Worm (Caenorhabditis elegans) whole organism, L4 larva: ENCODE results near the gene F35H8.4.

Experiments
- F10B5.3 ChIP-seq: sonication (generic microtip); optimal IDR thresholded peaks from 2 replicates; lab custom pipeline; 2016; ENCODE audit warnings: mild to moderate bottlenecking, missing genetic modification characterization, missing compliant biosample characterization
- F49E8.2 ChIP-seq: sonication (generic microtip); optimal IDR thresholded peaks from 2 replicates; lab custom pipeline; 2016; ENCODE audit warnings: missing compliant biosample characterization, mild to moderate bottlenecking, missing genetic modification characterization, borderline replicate concordance
- R02D3.7 ChIP-seq: fragments of 150-350 bp; sonication (generic microtip); optimal IDR thresholded peaks from 3 replicates; lab custom pipeline; 2014; ENCODE audit warnings: missing biosample characterization, missing genetic modification characterization
- T20F7.1 ChIP-seq: fragments of 200-800 bp; sonication (Bioruptor generic); optimal IDR thresholded peaks from 2 replicates; lab custom pipeline; 2018; ENCODE audit warnings: mild to moderate bottlenecking, missing genetic modification characterization, missing compliant biosample characterization
- Y105C5A.15 ChIP-seq: fragments of 200-800 bp; sonication (Bioruptor generic); IDR thresholded peaks from 2 replicates; pipeline ENCODE4 v1.3.6; 2022; ENCODE audit warnings: missing genetic modification characterization, missing compliant biosample characterization
- Y48G9A.11 ChIP-seq: fragments of 200-800 bp; sonication (Bioruptor generic); IDR thresholded peaks from 2 replicates; pipeline ENCODE4 v1.3.6; 2022; ENCODE audit warnings: missing genetic modification reagents, missing genetic modification characterization, missing compliant biosample characterization
- Y5F2A.4 ChIP-seq: fragments of 200-800 bp; sonication (Bioruptor generic); optimal IDR thresholded peaks from 2 replicates; lab custom pipeline; 2018; ENCODE audit warnings: mild to moderate bottlenecking, missing genetic modification characterization, missing compliant biosample characterization
- ZK337.2 ChIP-seq: fragments of 200-800 bp; sonication (Bioruptor generic); IDR thresholded peaks from 2 replicates; pipeline ENCODE4 v1.3.6; 2022; ENCODE audit warnings: missing genetic modification reagents, missing genetic modification characterization, missing compliant biosample characterization
- ama-1 ChIP-seq: fragments of 150-350 bp; optimal IDR thresholded peaks from 2 replicates; lab custom pipeline; 2014; ENCODE audit warnings: inconsistent platforms, mixed read lengths
- arid-1 ChIP-seq: fragments of 200-800 bp; sonication (Bioruptor generic); conservative IDR thresholded peaks from 2 replicates; pipeline ENCODE4 v1.3.6; 2022; ENCODE audit warnings: missing genetic modification reagents, missing genetic modification characterization, missing compliant biosample characterization
- attf-4 ChIP-seq: sonication (generic microtip); optimal IDR thresholded peaks from 3 replicates; lab custom pipeline; 2017; ENCODE audit warnings: missing biosample characterization, missing genetic modification characterization
- ceh-20 ChIP-seq: fragments of 200-800 bp; sonication (Bioruptor generic); IDR thresholded peaks from 2 replicates; pipeline ENCODE4 v1.3.6; 2022; ENCODE audit warnings: missing genetic modification reagents, missing genetic modification characterization, missing compliant biosample characterization
- ceh-32 ChIP-seq: sonication (generic microtip); optimal IDR thresholded peaks from 2 replicates; lab custom pipeline; 2016; ENCODE audit warnings: mild to moderate bottlenecking, missing genetic modification characterization, missing compliant biosample characterization; ENCODE audit not compliant: poor library complexity
- ceh-82 ChIP-seq: sonication (generic microtip); optimal IDR thresholded peaks from 2 replicates; lab custom pipeline; 2017; ENCODE audit warnings: missing biosample characterization, missing genetic modification characterization
- daf-8 ChIP-seq: fragments of 200-800 bp; sonication (Bioruptor generic); IDR thresholded peaks from 2 replicates; pipeline ENCODE4 v1.3.6; 2022; ENCODE audit warnings: missing genetic modification characterization, missing compliant biosample characterization
- dmd-6 ChIP-seq: fragments of 200-800 bp; sonication (Bioruptor generic); IDR thresholded peaks from 2 replicates; pipeline ENCODE4 v1.3.6; 2022; ENCODE audit warnings: missing genetic modification reagents, missing genetic modification characterization, missing compliant biosample characterization
- dmd-8 ChIP-seq: fragments of 200-800 bp; sonication (Bioruptor generic); IDR thresholded peaks from 2 replicates; pipeline ENCODE4 v1.3.6; 2022; ENCODE audit warnings: missing genetic modification characterization, missing compliant biosample characterization
- dve-1 ChIP-seq: sonication (generic microtip); optimal IDR thresholded peaks from 2 replicates; lab custom pipeline; 2017; ENCODE audit warnings: antibody characterized with exemption, mild to moderate bottlenecking, missing genetic modification characterization, missing compliant biosample characterization; ENCODE audit not compliant: insufficient read depth
- egl-27 ChIP-seq: sonication (generic microtip); optimal IDR thresholded peaks from 3 replicates; lab custom pipeline; 2017; ENCODE audit warnings: missing biosample characterization, missing genetic modification reagents, missing genetic modification characterization
- egl-43 ChIP-seq: fragments of 200-800 bp; sonication (Bioruptor generic); IDR thresholded peaks from 2 replicates; pipeline ENCODE4 v1.3.6; 2022; ENCODE audit warnings: missing genetic modification reagents, missing genetic modification characterization, missing compliant biosample characterization
- fos-1 ChIP-seq: fragments of 150-350 bp; optimal IDR thresholded peaks from 2 replicates; lab custom pipeline; 2014; ENCODE audit warnings: missing biosample characterization, missing genetic modification characterization
- gei-8 ChIP-seq: fragments of 200-800 bp; sonication (Bioruptor generic); optimal IDR thresholded peaks from 2 replicates; lab custom pipeline; 2018; ENCODE audit warnings: mild to moderate bottlenecking, missing genetic modification characterization, missing compliant biosample characterization
- hlh-11 ChIP-seq: fragments of 200-800 bp; sonication (Bioruptor generic); optimal IDR thresholded peaks from 2 replicates; lab custom pipeline; 2018; ENCODE audit warnings: mild to moderate bottlenecking, missing genetic modification characterization, missing compliant biosample characterization
- hlh-30 ChIP-seq: sonication (generic microtip); optimal IDR thresholded peaks from 2 replicates; lab custom pipeline; 2017; ENCODE audit warnings: antibody characterized with exemption, mild to moderate bottlenecking, missing genetic modification characterization, missing compliant biosample characterization; ENCODE audit not compliant: insufficient read depth
- hmg-1.1 ChIP-seq: fragments of 200-800 bp; sonication (Bioruptor generic); IDR thresholded peaks from 2 replicates; pipeline ENCODE4 v1.3.6; 2022; ENCODE audit warnings: missing genetic modification reagents, missing genetic modification characterization, missing compliant biosample characterization
- lin-29 ChIP-seq: fragments of 200-800 bp; sonication (Bioruptor generic); IDR thresholded peaks from 2 replicates; pipeline ENCODE4 v1.3.6; 2022; ENCODE audit warnings: missing genetic modification reagents, missing genetic modification characterization, missing compliant biosample characterization
- lin-39 ChIP-seq: fragments of 150-350 bp; optimal IDR thresholded peaks from 2 replicates; lab custom pipeline; 2014; ENCODE audit warnings: missing biosample characterization, missing genetic modification reagents, missing genetic modification characterization
- lir-3 ChIP-seq: sonication (generic microtip); optimal IDR thresholded peaks from 2 replicates; lab custom pipeline; 2016; ENCODE audit warnings: mild to moderate bottlenecking, missing genetic modification characterization, missing compliant biosample characterization
- lsy-2 ChIP-seq, 2 experiments: fragments of 150-350 bp in 1 of 2; sonication (generic microtip) in 1 of 2; optimal IDR thresholded peaks; 2 replicates each; lab custom pipeline; 2014 to 2017; ENCODE audit warnings: missing biosample characterization in 2 of 2, missing genetic modification characterization in 2 of 2
- mdl-1 ChIP-seq, 2 experiments: fragments of 150-350 bp in 1 of 2; sonication (generic microtip) in 1 of 2; optimal IDR thresholded peaks; 2 replicates each; lab custom pipeline; 2014 to 2017; ENCODE audit warnings: missing biosample characterization in 2 of 2, missing genetic modification characterization in 2 of 2
- mdt-29 ChIP-seq: fragments of 200-800 bp; sonication (Bioruptor generic); IDR thresholded peaks from 2 replicates; pipeline ENCODE4 v1.3.6; 2022; ENCODE audit warnings: missing genetic modification reagents, missing genetic modification characterization, missing compliant biosample characterization
- mep-1 ChIP-seq: fragments of 150-350 bp; sonication (generic microtip); optimal IDR thresholded peaks from 3 replicates; lab custom pipeline; 2014; ENCODE audit warnings: missing biosample characterization, missing genetic modification characterization
- nhr-11 ChIP-seq: fragments of 150-350 bp; optimal IDR thresholded peaks from 2 replicates; lab custom pipeline; 2014; ENCODE audit warnings: missing biosample characterization, missing genetic modification characterization
- nhr-111 ChIP-seq: fragments of 200-800 bp; sonication (Bioruptor generic); optimal IDR thresholded peaks from 2 replicates; lab custom pipeline; 2018; ENCODE audit warnings: mild to moderate bottlenecking, missing genetic modification characterization, missing compliant biosample characterization
- nhr-237 ChIP-seq: sonication (generic microtip); optimal IDR thresholded peaks from 2 replicates; lab custom pipeline; 2017; ENCODE audit warnings: missing biosample characterization, missing genetic modification characterization
- nhr-25 ChIP-seq: sonication (generic microtip); optimal IDR thresholded peaks from 2 replicates; lab custom pipeline; 2017; ENCODE audit warnings: missing genetic modification characterization, mild to moderate bottlenecking, missing compliant biosample characterization, antibody characterized with exemption, moderate library complexity, borderline replicate concordance; ENCODE audit not compliant: insufficient read depth
- nhr-28 ChIP-seq: fragments of 150-350 bp; optimal IDR thresholded peaks from 2 replicates; lab custom pipeline; 2014; ENCODE audit warnings: missing biosample characterization, missing genetic modification characterization
- nhr-41 ChIP-seq: fragments of 200-800 bp; sonication (Bioruptor generic); IDR thresholded peaks from 2 replicates; pipeline ENCODE4 v1.3.6; 2022; ENCODE audit warnings: missing genetic modification reagents, missing genetic modification characterization, missing compliant biosample characterization
- nhr-48 ChIP-seq: sonication (generic microtip); optimal IDR thresholded peaks from 2 replicates; lab custom pipeline; 2016; ENCODE audit warnings: mild to moderate bottlenecking, missing genetic modification characterization, missing compliant biosample characterization
- nhr-76 ChIP-seq: fragments of 150-350 bp; optimal IDR thresholded peaks from 2 replicates; lab custom pipeline; 2014; ENCODE audit warnings: missing biosample characterization, missing genetic modification characterization
- sdz-12 ChIP-seq: fragments of 200-800 bp; sonication (Bioruptor generic); optimal IDR thresholded peaks from 2 replicates; lab custom pipeline; 2018; ENCODE audit warnings: mild to moderate bottlenecking, missing genetic modification characterization, missing compliant biosample characterization
- set-16 ChIP-seq: fragments of 200-800 bp; sonication (Bioruptor generic); IDR thresholded peaks from 2 replicates; pipeline ENCODE4 v1.3.6; 2022; ENCODE audit warnings: missing genetic modification reagents, missing genetic modification characterization, missing compliant biosample characterization
- snpc-1.2 ChIP-seq: fragments of 200-800 bp; sonication (Bioruptor generic); IDR thresholded peaks from 2 replicates; pipeline ENCODE4 v1.3.6; 2022; ENCODE audit warnings: missing genetic modification reagents, missing genetic modification characterization, missing compliant biosample characterization
- snpc-4 ChIP-seq: fragments of 150-350 bp; optimal IDR thresholded peaks from 2 replicates; lab custom pipeline; 2014; ENCODE audit warnings: missing biosample characterization, missing genetic modification characterization
- unc-130 ChIP-seq: sonication (generic microtip); optimal IDR thresholded peaks from 2 replicates; lab custom pipeline; 2016; ENCODE audit warnings: missing genetic modification reagents, missing genetic modification characterization, missing compliant biosample characterization
- zfp-2 ChIP-seq: sonication (generic microtip); optimal IDR thresholded peaks from 2 replicates; lab custom pipeline; 2016; ENCODE audit warnings: mild to moderate bottlenecking, missing genetic modification characterization, missing compliant biosample characterization
- zfp-3 ChIP-seq: fragments of 200-800 bp; sonication (Bioruptor generic); conservative IDR thresholded peaks from 2 replicates; pipeline ENCODE4 v1.3.6; 2022; ENCODE audit warnings: missing genetic modification reagents, missing genetic modification characterization, missing compliant biosample characterization
- zip-2 ChIP-seq: fragments of 150-350 bp; optimal IDR thresholded peaks from 2 replicates; lab custom pipeline; 2014; ENCODE audit warnings: missing biosample characterization, missing genetic modification characterization
- ztf-7 ChIP-seq: fragments of 150-350 bp; optimal IDR thresholded peaks from 2 replicates; lab custom pipeline; 2014; ENCODE audit warnings: missing biosample characterization, missing genetic modification characterization

Gene F35H8.4

ce11 chrII:9566045-9566444, 6.2 kb upstream of the F35H8.4 start (continued):
- TF ChIP-seq zfp-2 (tag; lab: Kevin White, UChicago) (no peak), attf-4 (no peak), dmd-8 (peak; percentile 93), set-16 (GFP tag; lab: Robert Waterston, UW) (peak; percentile 20; the same call in 1 of the 2 replicates), R02D3.7 (tag; lab: Kevin White, UChicago) (no peak), mdt-29 (GFP tag; lab: Robert Waterston, UW) (peak; percentile 68; the same call in 1 of the 2 replicates), ceh-20 (GFP tag; lab: Robert Waterston, UW) (peak; percentile 76; the same call in 1 of the 2 replicates), unc-130 (peak; percentile 63), ceh-32 (tag; lab: Kevin White, UChicago) (no peak), dmd-6 (GFP tag; lab: Robert Waterston, UW) (peak; percentile 67), lin-29 (GFP tag; lab: Robert Waterston, UW) (0 out of 2 replicates have a peak, but pooled peaks have one; percentile 27), lin-39 (tag; lab: Kevin White, UChicago) (no peak)

- TF ChIP-seq nhr-76 (tag; lab: Kevin White, UChicago) (no peak), snpc-4 (no peak), nhr-41 (GFP tag; lab: Robert Waterston, UW) (no peak), zfp-2 (tag; lab: Kevin White, UChicago) (no peak), ama-1 (lab: Kevin White, UChicago) (no peak), ztf-7 (tag; lab: Kevin White, UChicago) (no peak), zip-2 (tag; lab: Kevin White, UChicago) (no peak), arid-1 (GFP tag; lab: Robert Waterston, UW) (no peak), lin-39 (tag; lab: Kevin White, UChicago) (no peak), egl-43 (GFP tag; lab: Robert Waterston, UW) (no peak), fos-1 (tag; lab: Kevin White, UChicago) (no peak), sdz-12 (GFP tag; lab: Kevin White, UChicago) (no peak), nhr-111 (GFP tag; lab: Kevin White, UChicago) (no peak), dmd-8 (no peak), ceh-20 (GFP tag; lab: Robert Waterston, UW) (no peak), hlh-30 (tag; lab: Kevin White, UChicago) (peak; percentile 42), nhr-28 (peak; percentile 64), hmg-1.1 (GFP tag; lab: Robert Waterston, UW) (no peak), F10B5.3 (no peak), T20F7.1 (GFP tag; lab: Kevin White, UChicago) (peak; percentile 6), Y48G9A.11 (GFP tag; lab: Robert Waterston, UW) (no peak), ceh-82 (tag; lab: Kevin White, UChicago) (no peak), hlh-11 (tag; lab: Kevin White, UChicago) (peak; percentile 15), Y105C5A.15 (GFP tag; lab: Robert Waterston, UW) (no peak), ZK337.2 (GFP tag; lab: Robert Waterston, UW) (no peak), nhr-25 (peak; percentile 37), egl-27 (tag; lab: Kevin White, UChicago) (no peak), mep-1 (peak; percentile 15), dve-1 (tag; lab: Kevin White, UChicago) (peak; percentile 5), Y5F2A.4 (no peak), gei-8 (GFP tag; lab: Kevin White, UChicago) (no peak), nhr-11 (tag; lab: Kevin White, UChicago) (no peak), snpc-1.2 (GFP tag; lab: Robert Waterston, UW) (no peak), attf-4 (no peak), R02D3.7 (tag; lab: Kevin White, UChicago) (no peak), mdl-1 (tag; optimal IDR thresholded peaks at IDR 0.05; lab: Kevin White, UChicago) (no peak), zfp-3 (no peak), daf-8 (GFP tag; lab: Robert Waterston, UW) (no peak), lir-3 (no peak), nhr-237 (tag; lab: Kevin White, UChicago) (no peak), nhr-48 (tag; lab: Kevin White, UChicago) (no peak), F49E8.2 (tag; lab: Kevin White, UChicago) (no peak), lsy-2 (tag; optimal IDR thresholded peaks at IDR 0.05; lab: Kevin White, UChicago) (peak in 1 of 2 experiments; percentile 3), dmd-6 (GFP tag; lab: Robert Waterston, UW) (0 out of 2 replicates have a peak, but pooled peaks have one; percentile 6)
Measured at ce11 chrII:9560895-9561294, 1.1 kb upstream of the F35H8.4 start.
